Worm (Caenorhabditis elegans) whole organism, late embryonic: ENCODE data around the gene duo-1.

Experiments used
- ceh-22 ChIP-seq: sonication (generic microtip); optimal IDR thresholded peaks from 2 replicates; lab custom pipeline; 2017; ENCODE audit warnings: missing biosample characterization, missing genetic modification characterization
- ceh-24 ChIP-seq: sonication (generic microtip); optimal IDR thresholded peaks from 2 replicates; lab custom pipeline; 2016; ENCODE audit warnings: mild to moderate bottlenecking, missing genetic modification characterization, missing compliant biosample characterization
- ceh-45 ChIP-seq: fragments of 200-800 bp; sonication (Bioruptor generic); IDR thresholded peaks from 2 replicates; pipeline ENCODE4 v1.3.6; 2022; ENCODE audit warnings: missing genetic modification reagents, missing genetic modification characterization, missing compliant biosample characterization
- dve-1 ChIP-seq: sonication (generic microtip); optimal IDR thresholded peaks from 2 replicates; lab custom pipeline; 2017; ENCODE audit warnings: antibody characterized with exemption, mild to moderate bottlenecking, missing genetic modification characterization, missing compliant biosample characterization
- fax-1 ChIP-seq: sonication (generic microtip); optimal IDR thresholded peaks from 2 replicates; lab custom pipeline; 2016; ENCODE audit warnings: missing genotype, missing genetic modification characterization, missing compliant biosample characterization
- fkh-10 ChIP-seq: fragments of 150-350 bp; optimal IDR thresholded peaks from 2 replicates; lab custom pipeline; 2014; ENCODE audit warnings: missing biosample characterization, missing genetic modification reagents, missing genetic modification characterization
- nhr-11 ChIP-seq: fragments of 150-350 bp; optimal IDR thresholded peaks from 2 replicates; lab custom pipeline; 2014; ENCODE audit warnings: missing biosample characterization, missing genetic modification characterization
- pat-9 ChIP-seq: fragments of 200-800 bp; sonication (Bioruptor generic); optimal IDR thresholded peaks from 2 replicates; lab custom pipeline; 2018; ENCODE audit warnings: mild to moderate bottlenecking, missing genetic modification characterization, moderate library complexity, missing compliant biosample characterization
- pha-4 ChIP-seq: fragments of 150-350 bp; optimal IDR thresholded peaks from 2 replicates; lab custom pipeline; 2018; ENCODE audit warnings: missing biosample characterization, missing genetic modification reagents, missing genetic modification characterization
- tbx-2 ChIP-seq: sonication (generic microtip); optimal IDR thresholded peaks from 2 replicates; lab custom pipeline; 2016; ENCODE audit warnings: missing genetic modification characterization, missing compliant biosample characterization
- unc-42 ChIP-seq: sonication (generic microtip); optimal IDR thresholded peaks from 2 replicates; lab custom pipeline; 2016; ENCODE audit warnings: missing genotype, missing genetic modification characterization, missing compliant biosample characterization
- ztf-16 ChIP-seq: sonication (generic microtip); optimal IDR thresholded peaks from 2 replicates; lab custom pipeline; 2017; ENCODE audit warnings: missing genetic modification characterization, missing compliant biosample characterization

ce11 chrV:11605227-11605626 is 50.8 kb downstream of the duo-1 start:
- TF ChIP-seq dve-1, result no peak
- no peak for TF ChIP-seq nhr-11
- no peak for TF ChIP-seq pat-9 (tag; lab: Kevin White, UChicago)
- no peak for TF ChIP-seq ceh-45
- no peak for TF ChIP-seq tbx-2 (tag; lab: Kevin White, UChicago)
- TF ChIP-seq ztf-16 (tag; lab: Kevin White, UChicago), result no peak
- no peak for TF ChIP-seq ceh-22 (tag; lab: Kevin White, UChicago)
- TF ChIP-seq fkh-10, result no peak
- no peak for TF ChIP-seq pha-4 (tag; lab: Kevin White, UChicago)
- no peak for TF ChIP-seq ceh-24 (tag; lab: Kevin White, UChicago)
- no peak for TF ChIP-seq fax-1 (tag; lab: Kevin White, UChicago)
- TF ChIP-seq unc-42 (tag; lab: Kevin White, UChicago), result no peak
